Worm (Caenorhabditis elegans): ENCODE results near the gene Y38H6C.24.

Gene Y38H6C.24

DNA sequence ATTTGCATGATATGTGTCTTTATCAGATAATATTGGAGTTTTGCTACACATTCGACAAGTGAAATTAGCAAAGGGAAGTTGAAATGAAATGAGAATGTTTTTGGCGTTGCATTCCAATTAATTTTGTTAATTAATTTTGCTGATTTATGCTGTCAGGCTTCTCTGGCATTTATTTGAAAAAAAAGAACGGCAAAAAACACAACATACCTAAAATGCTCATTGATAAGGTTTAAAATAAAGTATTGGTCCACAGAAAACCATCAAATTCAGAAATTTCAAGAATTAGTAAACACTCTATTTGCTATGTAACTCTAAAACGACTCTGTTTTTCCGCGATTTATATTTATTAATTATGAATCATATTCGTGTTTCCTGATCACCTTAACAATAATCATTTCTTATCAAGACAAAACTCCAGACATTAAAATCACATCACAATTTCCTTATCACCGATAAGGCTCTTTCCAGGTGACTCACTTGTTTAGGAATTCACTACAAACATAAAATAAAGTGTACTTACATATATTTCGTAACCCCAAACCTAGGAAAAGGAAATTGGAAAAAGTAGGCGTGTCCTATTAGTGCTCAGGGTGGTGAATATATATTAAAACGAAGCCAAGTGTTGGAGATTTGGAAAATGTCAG lies at the start of gene Y38H6C.24, which contains the start of gene srh-166:
Y38H6C.24 (plus strand) TSS at position 620 of the 644 bp plus-strand sequence.
srh-166 (minus strand) TSS at position 51 of the 644 bp plus-strand sequence.
- TF ChIP-seq gmeb-1 (tag; optimal IDR thresholded peaks at IDR 0.05) (peak; percentile 17), elt-1 (tag; optimal IDR thresholded peaks at IDR 0.05) (no peak), sma-9 (GFP tag; optimal IDR thresholded peaks at IDR 0.05) (peak; percentile 64), sma-9 (tag; optimal IDR thresholded peaks at IDR 0.05) (no peak), ceh-16 (tag; optimal IDR thresholded peaks at IDR 0.05) (no peak), fos-1 (tag; optimal IDR thresholded peaks at IDR 0.05) (peak; percentile 98), lin-13 (GFP tag; optimal IDR thresholded peaks at IDR 0.05) (no peak), nhr-6 (tag; optimal IDR thresholded peaks at IDR 0.05) (no peak)

DNA sequence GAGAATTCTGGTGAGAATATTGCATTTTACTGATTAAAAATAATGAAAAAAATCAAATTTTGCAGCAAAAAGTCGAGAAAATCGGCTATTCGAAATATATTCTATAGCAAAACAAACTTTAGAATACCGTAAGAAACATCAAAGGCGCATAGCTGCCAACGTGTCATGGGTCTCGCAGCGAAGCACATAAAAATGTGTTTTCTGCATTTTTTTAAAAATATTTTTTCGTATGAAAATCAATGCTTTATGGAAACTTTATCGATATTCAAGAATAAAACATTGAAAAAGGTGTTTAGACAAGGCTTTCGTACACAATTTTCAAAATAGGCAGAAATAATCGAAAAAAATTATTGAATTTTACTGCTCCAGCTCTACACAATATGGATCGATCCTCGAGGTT lies 49.7 kb upstream of the Y38H6C.24 start:
- TF ChIP-seq nhr-21 (tag; optimal IDR thresholded peaks at IDR 0.05): no peak
- no peak for TF ChIP-seq mbf-1 (tag; optimal IDR thresholded peaks at IDR 0.05)
- TF ChIP-seq egl-27 (tag; optimal IDR thresholded peaks at IDR 0.05): no peak
- TF ChIP-seq peb-1 (tag; optimal IDR thresholded peaks at IDR 0.05): no peak
- TF ChIP-seq mab-5 (tag; optimal IDR thresholded peaks at IDR 0.05): no peak
- TF ChIP-seq nhr-10 (tag; optimal IDR thresholded peaks at IDR 0.05): no peak
- no peak for TF ChIP-seq nhr-6 (tag; optimal IDR thresholded peaks at IDR 0.05)
- TF ChIP-seq nhr-23 (tag; optimal IDR thresholded peaks at IDR 0.05): no peak
- no peak for TF ChIP-seq ZK546.5 (tag; optimal IDR thresholded peaks at IDR 0.05)
- TF ChIP-seq mdl-1 (tag; optimal IDR thresholded peaks at IDR 0.05): no peak
- TF ChIP-seq ceh-82 (tag; optimal IDR thresholded peaks at IDR 0.05): no peak
- TF ChIP-seq F13H6.1 (tag; optimal IDR thresholded peaks at IDR 0.05): no peak
- TF ChIP-seq unc-55 (GFP tag; optimal IDR thresholded peaks at IDR 0.05): no peak
- TF ChIP-seq lin-13 (GFP tag; optimal IDR thresholded peaks at IDR 0.05): no peak
- no peak for TF ChIP-seq sma-9 (GFP tag; optimal IDR thresholded peaks at IDR 0.05)
- TF ChIP-seq sma-9 (tag; optimal IDR thresholded peaks at IDR 0.05): no peak
- TF ChIP-seq ceh-16 (tag; optimal IDR thresholded peaks at IDR 0.05): no peak
- no peak for TF ChIP-seq alr-1 (tag; optimal IDR thresholded peaks at IDR 0.05)
- no peak for TF ChIP-seq nhr-25 (tag; optimal IDR thresholded peaks at IDR 0.05)

DNA sequence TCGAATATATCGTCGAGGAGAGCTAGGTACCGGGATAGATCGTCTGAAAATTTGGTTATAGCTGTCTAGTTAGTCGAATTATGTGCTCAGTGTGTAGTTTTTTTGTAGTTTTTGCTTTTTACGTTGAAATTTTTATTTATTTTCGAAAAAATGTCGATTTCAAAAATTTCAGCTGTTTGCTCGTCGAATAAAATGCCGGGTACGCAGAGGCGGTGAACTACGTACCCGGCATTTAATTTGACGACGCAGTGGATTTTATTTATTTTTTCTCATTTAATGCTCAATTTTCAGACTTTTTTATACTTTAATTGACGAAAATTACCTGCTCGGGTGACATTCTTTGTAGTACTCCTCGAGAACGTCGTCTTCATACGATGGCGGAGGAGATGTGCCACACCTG lies 49.3 kb upstream of the Y38H6C.24 start:
- TF ChIP-seq unc-55 (GFP tag; optimal IDR thresholded peaks at IDR 0.05) (peak; percentile 26), alr-1 (tag; optimal IDR thresholded peaks at IDR 0.05) (no peak), ztf-4 (tag; optimal IDR thresholded peaks at IDR 0.05) (no peak), lsy-2 (tag; optimal IDR thresholded peaks at IDR 0.05) (peak in 1 of 2 experiments; percentile 59), egl-27 (tag; optimal IDR thresholded peaks at IDR 0.05) (no peak), C34F6.9 (tag; optimal IDR thresholded peaks at IDR 0.05) (peak; percentile 5), nhr-129 (tag; optimal IDR thresholded peaks at IDR 0.05) (no peak), nhr-23 (tag; optimal IDR thresholded peaks at IDR 0.05) (no peak)

DNA sequence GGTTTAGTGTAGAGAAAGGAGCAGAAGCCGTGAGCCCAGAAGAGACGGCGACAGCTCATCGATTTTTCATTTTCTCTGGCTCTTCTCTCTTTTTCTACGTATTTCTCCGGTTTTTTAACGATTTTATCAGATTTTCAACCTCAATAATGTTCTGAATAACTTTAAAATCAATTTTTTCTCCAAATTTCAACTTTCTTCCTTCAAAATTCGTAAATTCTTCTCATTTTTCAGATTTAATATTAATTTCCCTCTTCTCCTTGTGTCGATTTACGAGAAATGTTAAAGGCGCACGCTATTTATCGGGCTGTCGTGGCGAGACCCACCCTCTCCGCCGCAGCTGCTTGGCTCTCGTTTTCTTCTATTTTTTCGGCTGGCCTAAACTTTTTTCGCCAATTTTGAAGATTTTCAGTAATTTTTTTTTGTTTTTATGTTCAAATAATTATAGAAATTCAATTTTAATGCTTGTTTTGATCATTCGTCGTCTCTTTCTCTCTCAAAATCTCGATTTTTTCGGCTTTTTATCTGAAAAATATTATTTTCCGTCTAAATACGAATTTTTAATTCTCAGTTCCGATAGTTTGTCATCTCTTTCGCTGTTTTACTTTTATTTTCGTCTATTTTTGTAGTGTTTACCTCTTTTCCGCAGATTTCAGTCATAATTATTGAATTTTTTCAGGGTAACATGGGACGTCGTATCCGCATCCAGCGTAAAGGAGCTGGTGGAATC lies 47.1 kb upstream of the Y38H6C.24 start, which contains the start of the genes calf-1 and rpl-2:
calf-1 (minus strand) TSS at position 77 of the 727 bp plus-strand sequence.
rpl-2 (plus strand) TSS at position 677 of the 727 bp plus-strand sequence.
- TF ChIP-seq gmeb-1 (tag; optimal IDR thresholded peaks at IDR 0.05) (peak; percentile 67), sma-3 (GFP tag; optimal IDR thresholded peaks at IDR 0.05) (peak; percentile 9), egl-27 (tag; optimal IDR thresholded peaks at IDR 0.05) (no peak), nhr-12 (tag; optimal IDR thresholded peaks at IDR 0.05) (no peak), F13H6.1 (tag; optimal IDR thresholded peaks at IDR 0.05) (peak; percentile 45), nhr-129 (tag; optimal IDR thresholded peaks at IDR 0.05) (peak; percentile 48), R02D3.7 (tag; optimal IDR thresholded peaks at IDR 0.05) (peak; percentile 69), lin-11 (tag; optimal IDR thresholded peaks at IDR 0.05) (peak; percentile 24), unc-55 (GFP tag; optimal IDR thresholded peaks at IDR 0.05) (peak; percentile 74), mab-5 (tag; optimal IDR thresholded peaks at IDR 0.05) (no peak), nhr-25 (tag; optimal IDR thresholded peaks at IDR 0.05) (peak; percentile 45), lsy-2 (tag; optimal IDR thresholded peaks at IDR 0.05) (peak in 1 of 2 experiments; percentile 83), sem-4 (tag; optimal IDR thresholded peaks at IDR 0.05) (peak; percentile 46), C34F6.9 (tag; optimal IDR thresholded peaks at IDR 0.05) (peak; percentile 78), lin-13 (GFP tag; optimal IDR thresholded peaks at IDR 0.05) (peak; percentile 52)

DNA sequence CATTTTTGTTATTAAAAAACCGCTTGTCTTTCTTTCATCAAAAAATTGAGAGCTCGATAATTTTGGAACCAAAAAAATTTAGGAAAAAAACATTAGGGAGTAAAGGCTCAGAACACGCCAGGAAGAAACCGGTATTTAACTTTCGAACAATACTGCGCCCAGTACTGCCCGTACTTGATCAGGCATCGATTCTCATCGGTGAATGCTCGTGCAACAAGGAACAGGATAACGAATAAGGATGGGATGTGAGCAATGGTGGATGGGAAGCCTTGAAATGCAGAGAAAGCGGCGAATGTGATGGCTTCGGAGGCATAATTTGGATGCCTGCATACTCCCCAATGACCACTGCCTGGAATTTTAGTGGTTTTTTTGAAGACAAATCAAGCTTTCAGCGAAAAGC lies 45.4 kb upstream of the Y38H6C.24 start:
- no peak for TF ChIP-seq Y55F3AM.14 (GFP tag; optimal IDR thresholded peaks at IDR 0.05)

Data from whole organism, L2 larva.